Fruit fly (Drosophila melanogaster): ENCODE results near the gene Jhbp2.

DNA sequence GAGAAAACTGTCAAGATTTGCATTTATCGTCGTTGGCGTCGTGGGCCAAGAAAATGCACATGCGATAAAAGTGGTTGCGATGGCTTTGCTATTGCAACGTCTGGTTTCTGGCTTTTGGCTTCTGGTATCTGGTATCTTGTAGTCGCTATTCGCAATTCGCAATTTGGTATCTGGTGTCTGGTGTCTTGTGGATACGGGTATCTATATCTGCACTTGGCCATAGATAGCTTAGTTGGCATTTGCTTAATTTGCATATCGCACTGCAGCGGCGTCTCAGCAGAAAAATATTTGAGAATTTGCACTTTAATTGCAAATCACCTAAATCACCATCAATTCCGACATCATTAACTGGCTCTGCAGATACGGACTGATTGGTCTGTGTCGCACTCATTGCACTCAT is 39.5 kb upstream of the Jhbp2 start:
- TF ChIP-seq CTCF (optimal IDR thresholded peaks at IDR 0.05) (no peak), CG8478 (optimal IDR thresholded peaks at IDR 0.05) (no peak)

Data from S2 (cell line).